Worm (Caenorhabditis elegans): ENCODE results near the gene nhr-129.

The nhr-129 gene

ce11 chrV:13370265-13370664 lies 39.4 kb upstream of the nhr-129 start:
- TF ChIP-seq F13H6.1 (tag; optimal IDR thresholded peaks at IDR 0.05), result no peak
- TF ChIP-seq nhr-21 (tag; optimal IDR thresholded peaks at IDR 0.05), result no peak
- TF ChIP-seq R02D3.7 (tag; optimal IDR thresholded peaks at IDR 0.05), result no peak
- no peak for TF ChIP-seq unc-39 (tag; optimal IDR thresholded peaks at IDR 0.05)
- TF ChIP-seq ztf-11 (tag; optimal IDR thresholded peaks at IDR 0.05), result no peak
- no peak for TF ChIP-seq crh-2 (tag; optimal IDR thresholded peaks at IDR 0.05)
- TF ChIP-seq gmeb-1 (tag; optimal IDR thresholded peaks at IDR 0.05), result no peak
- no peak for TF ChIP-seq unc-55 (GFP tag; optimal IDR thresholded peaks at IDR 0.05)
- no peak for TF ChIP-seq ama-1 (optimal IDR thresholded peaks at IDR 0.05)
- TF ChIP-seq C34F6.9 (tag; optimal IDR thresholded peaks at IDR 0.05), result no peak
- TF ChIP-seq nhr-6 (tag; optimal IDR thresholded peaks at IDR 0.05), result no peak

- TF ChIP-seq sma-9 (GFP tag; optimal IDR thresholded peaks at IDR 0.05), result peak; percentile 15
- TF ChIP-seq sma-9 (tag; optimal IDR thresholded peaks at IDR 0.05), result no peak
- peak; percentile 45 for TF ChIP-seq sma-3 (GFP tag; optimal IDR thresholded peaks at IDR 0.05)
- TF ChIP-seq nhr-21 (tag; optimal IDR thresholded peaks at IDR 0.05), result peak; percentile 31
- peak; percentile 63 for TF ChIP-seq fos-1 (tag; optimal IDR thresholded peaks at IDR 0.05)
- TF ChIP-seq elt-1 (tag; optimal IDR thresholded peaks at IDR 0.05), result no peak
- TF ChIP-seq zag-1 (tag; optimal IDR thresholded peaks at IDR 0.05), result no peak
- peak; percentile 39 for TF ChIP-seq crh-2 (tag; optimal IDR thresholded peaks at IDR 0.05)
- no peak for TF ChIP-seq egl-27 (tag; optimal IDR thresholded peaks at IDR 0.05)
- peak; percentile 32 for TF ChIP-seq gmeb-1 (tag; optimal IDR thresholded peaks at IDR 0.05)
- peak; percentile 1 for TF ChIP-seq F13H6.1 (tag; optimal IDR thresholded peaks at IDR 0.05)
These were observed 38.8 kb upstream of the nhr-129 start for ce11 chrV:13369663-13370062.

- TF ChIP-seq lin-11 (tag; optimal IDR thresholded peaks at IDR 0.05) (no peak), blmp-1 (tag; optimal IDR thresholded peaks at IDR 0.05; ENCODE audit: insufficient read depth) (no peak), fos-1 (tag; optimal IDR thresholded peaks at IDR 0.05) (no peak), crh-2 (tag; optimal IDR thresholded peaks at IDR 0.05) (no peak), sem-4 (tag; optimal IDR thresholded peaks at IDR 0.05) (no peak)
These were observed 36.2 kb upstream of the nhr-129 start, which contains the start of gene srx-125 for ce11 chrV:13367024-13367423. TSS of gene srx-125 (plus strand) at chrV:13367324.

ce11 chrV:13366488-13366887 lies 35.7 kb upstream of the nhr-129 start:
- TF ChIP-seq alr-1 (tag; optimal IDR thresholded peaks at IDR 0.05), result no peak
- no peak for TF ChIP-seq nhr-77 (tag; optimal IDR thresholded peaks at IDR 0.05)
- TF ChIP-seq nhr-12 (tag; optimal IDR thresholded peaks at IDR 0.05), result no peak
- no peak for TF ChIP-seq sma-9 (GFP tag; optimal IDR thresholded peaks at IDR 0.05)
- no peak for TF ChIP-seq sma-9 (tag; optimal IDR thresholded peaks at IDR 0.05)
- TF ChIP-seq dmd-4 (tag; optimal IDR thresholded peaks at IDR 0.05), result no peak
- no peak for TF ChIP-seq Y55F3AM.14 (GFP tag; optimal IDR thresholded peaks at IDR 0.05)
- TF ChIP-seq elt-1 (tag; optimal IDR thresholded peaks at IDR 0.05), result no peak
- no peak for TF ChIP-seq nhr-23 (tag; optimal IDR thresholded peaks at IDR 0.05)
- no peak for TF ChIP-seq skn-1 (tag; optimal IDR thresholded peaks at IDR 0.05)
- no peak for TF ChIP-seq unc-62 (GFP tag; optimal IDR thresholded peaks at IDR 0.05)
- TF ChIP-seq nhr-237 (tag; optimal IDR thresholded peaks at IDR 0.05), result no peak
- no peak for TF ChIP-seq ama-1 (optimal IDR thresholded peaks at IDR 0.05)
- no peak for TF ChIP-seq mdl-1 (tag; optimal IDR thresholded peaks at IDR 0.05)
- TF ChIP-seq nhr-129 (tag; optimal IDR thresholded peaks at IDR 0.05), result no peak
- TF ChIP-seq egl-27 (tag; optimal IDR thresholded peaks at IDR 0.05), result no peak
- no peak for TF ChIP-seq nhr-11 (tag; optimal IDR thresholded peaks at IDR 0.05)
- no peak for TF ChIP-seq lsy-2 (tag; optimal IDR thresholded peaks at IDR 0.05)

ce11 chrV:13364227-13364626 lies 33.4 kb upstream of the nhr-129 start:
- TF ChIP-seq nhr-237 (tag; optimal IDR thresholded peaks at IDR 0.05) (no peak), sma-9 (GFP tag; optimal IDR thresholded peaks at IDR 0.05) (no peak), sma-9 (tag; optimal IDR thresholded peaks at IDR 0.05) (no peak), blmp-1 (tag; optimal IDR thresholded peaks at IDR 0.05; ENCODE audit: insufficient read depth) (no peak), peb-1 (tag; optimal IDR thresholded peaks at IDR 0.05) (no peak), ZK546.5 (tag; optimal IDR thresholded peaks at IDR 0.05) (no peak), lin-11 (tag; optimal IDR thresholded peaks at IDR 0.05) (no peak), nhr-10 (tag; optimal IDR thresholded peaks at IDR 0.05) (no peak), elt-1 (tag; optimal IDR thresholded peaks at IDR 0.05) (no peak), ceh-16 (tag; optimal IDR thresholded peaks at IDR 0.05) (no peak), Y55F3AM.14 (GFP tag; optimal IDR thresholded peaks at IDR 0.05) (no peak), nhr-25 (tag; optimal IDR thresholded peaks at IDR 0.05) (no peak), nhr-12 (tag; optimal IDR thresholded peaks at IDR 0.05) (no peak), unc-62 (GFP tag; optimal IDR thresholded peaks at IDR 0.05) (no peak), nhr-21 (tag; optimal IDR thresholded peaks at IDR 0.05) (no peak)

Measured in whole organism, L2 larva.